Worm (Caenorhabditis elegans): ENCODE data around the gene gldi-2.

DNA sequence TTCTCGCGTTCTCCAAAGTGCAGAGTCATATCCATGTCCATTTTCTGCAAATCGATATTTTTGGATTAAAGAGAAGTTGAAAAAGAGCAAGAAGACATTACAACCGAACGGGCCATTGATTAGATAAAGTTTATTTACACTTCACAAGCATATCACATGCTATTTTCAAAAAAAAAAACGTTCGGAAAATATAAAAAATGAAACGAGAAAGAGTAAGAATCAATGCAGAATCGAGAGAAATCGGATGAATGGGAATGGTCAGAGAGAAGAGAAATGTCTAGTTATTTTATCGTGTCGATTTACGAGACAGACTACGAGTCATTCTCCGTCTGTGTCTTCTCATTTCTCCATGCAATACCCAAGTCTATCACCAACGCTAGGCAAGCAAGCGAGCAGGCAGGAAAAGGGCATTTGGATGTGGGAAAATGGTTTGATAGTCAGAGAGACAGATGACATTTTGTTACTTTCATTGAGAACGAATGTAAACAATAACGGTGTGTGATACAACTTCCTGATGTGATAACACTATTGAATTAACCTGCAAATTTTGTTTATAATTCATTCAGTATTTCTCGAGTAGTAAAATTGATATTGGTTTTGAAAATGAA, 17.0 kb downstream of the gldi-2 start, which contains the start of gene F31E8.4:
- TF ChIP-seq R02D3.7 (tag; optimal IDR thresholded peaks at IDR 0.05) (no peak), mdl-1 (tag; optimal IDR thresholded peaks at IDR 0.05) (no peak), ama-1 (optimal IDR thresholded peaks at IDR 0.05) (no peak), aly-2 (tag; optimal IDR thresholded peaks at IDR 0.05) (no peak), nhr-77 (tag; optimal IDR thresholded peaks at IDR 0.05) (no peak), nhr-11 (tag; optimal IDR thresholded peaks at IDR 0.05) (no peak), lsy-2 (tag; optimal IDR thresholded peaks at IDR 0.05) (no peak), snpc-4 (tag; optimal IDR thresholded peaks at IDR 0.05) (no peak), lin-11 (tag; optimal IDR thresholded peaks at IDR 0.05) (no peak), nhr-23 (tag; optimal IDR thresholded peaks at IDR 0.05) (no peak)
